Fruit fly (Drosophila melanogaster) whole organism: ENCODE results near the gene Tpst.

Experiments used
- psq ChIP-seq: fragments of >200 bp; optimal IDR thresholded peaks from 2 replicates; lab custom pipeline; 2017
- usp ChIP-seq: fragments of >200 bp; optimal IDR thresholded peaks from 2 replicates; lab custom pipeline; 2017; ENCODE audit warnings: missing biosample characterization, missing genetic modification characterization, mixed read lengths

dm6 chrX:13586888-13587287, 23.3 kb downstream of the Tpst start:
- TF ChIP-seq psq (no peak), usp (no peak)
